Fruit fly (Drosophila melanogaster) whole organism, prepupa: ENCODE data around the gene CG2962.
A peak's percentile ranks its signal among the peaks of the same experiment; 100 is the strongest.

ENCODE experiments used
- CG10669 ChIP-seq: fragments of 200-800 bp; sonication (Bioruptor generic); optimal IDR thresholded peaks from 3 replicates; lab custom pipeline; 2018; ENCODE audit warnings: missing biosample characterization, mild to moderate bottlenecking, missing genetic modification characterization, moderate library complexity
- CG11294 ChIP-seq: fragments of 200-800 bp; sonication (Bioruptor generic); IDR thresholded peaks from 2 replicates; pipeline ENCODE4 v1.3.6; 2022; ENCODE audit warnings: missing biosample characterization, missing genetic modification characterization
- CG11762 ChIP-seq: fragments of 200-800 bp; sonication (Bioruptor generic); optimal IDR thresholded peaks from 3 replicates; lab custom pipeline; 2016; ENCODE audit warnings: missing biosample characterization, missing genetic modification characterization; ENCODE audit not compliant: insufficient read depth
- CG11902 ChIP-seq: fragments of 200-800 bp; sonication (Bioruptor generic); optimal IDR thresholded peaks from 3 replicates; lab custom pipeline; 2016; ENCODE audit warnings: missing biosample characterization, missing genetic modification characterization
- CG15336 ChIP-seq: fragments of 200-800 bp; sonication (Bioruptor generic); IDR thresholded peaks from 2 replicates; pipeline ENCODE4 v1.3.6; 2022; ENCODE audit warnings: missing biosample characterization, missing genetic modification characterization
- CG1621 ChIP-seq: fragments of 200-800 bp; sonication (Bioruptor generic); optimal IDR thresholded peaks from 3 replicates; lab custom pipeline; 2018; ENCODE audit warnings: missing biosample characterization, mild to moderate bottlenecking, missing genetic modification characterization
- CG3032 ChIP-seq: fragments of 200-800 bp; optimal IDR thresholded peaks from 2 replicates; lab custom pipeline; 2019; ENCODE audit warnings: missing biosample characterization, mild to moderate bottlenecking, missing genetic modification characterization, moderate library complexity
- CG32006 ChIP-seq: fragments of 200-800 bp; sonication (Bioruptor generic); optimal IDR thresholded peaks from 3 replicates; lab custom pipeline; 2017; ENCODE audit warnings: missing biosample characterization, mild to moderate bottlenecking, missing genetic modification characterization
- CG34406 ChIP-seq: fragments of 200-800 bp; sonication (Bioruptor generic); optimal IDR thresholded peaks from 3 replicates; lab custom pipeline; 2016; ENCODE audit warnings: missing biosample characterization, missing genetic modification characterization
- CG6163 ChIP-seq: fragments of 200-800 bp; sonication (Bioruptor generic); IDR thresholded peaks from 3 replicates; pipeline ENCODE4 v1.3.6; 2022; ENCODE audit warnings: missing biosample characterization, missing genetic modification characterization
- CG6276 ChIP-seq: fragments of 200-800 bp; sonication (Bioruptor generic); optimal IDR thresholded peaks from 2 replicates; lab custom pipeline; 2017; ENCODE audit warnings: missing biosample characterization, mild to moderate bottlenecking, missing genetic modification characterization
- CG6792 ChIP-seq: fragments of 200-800 bp; sonication (Bioruptor generic); optimal IDR thresholded peaks from 3 replicates; lab custom pipeline; 2016; ENCODE audit warnings: missing biosample characterization, missing genetic modification characterization
- CG6808 ChIP-seq: fragments of 200-800 bp; sonication (Bioruptor generic); optimal IDR thresholded peaks from 3 replicates; lab custom pipeline; 2017; ENCODE audit warnings: missing biosample characterization, missing genetic modification characterization, mild to moderate bottlenecking, moderate library complexity, missing genetic modification reagents
- CG6854 ChIP-seq: fragments of 200-800 bp; sonication (Bioruptor generic); optimal IDR thresholded peaks from 2 replicates; lab custom pipeline; 2017; ENCODE audit warnings: missing biosample characterization, mild to moderate bottlenecking, missing genetic modification characterization
- CG8119 ChIP-seq: fragments of 200-800 bp; sonication (Bioruptor generic); IDR thresholded peaks from 3 replicates; pipeline ENCODE4 v1.3.6; 2022; ENCODE audit warnings: missing biosample characterization, missing genetic modification characterization
- CG8319 ChIP-seq: fragments of 200-800 bp; sonication (Bioruptor generic); optimal IDR thresholded peaks from 3 replicates; lab custom pipeline; 2016; ENCODE audit warnings: missing biosample characterization, missing genetic modification characterization
- CG8632 ChIP-seq: fragments of 200-800 bp; sonication (Bioruptor generic); optimal IDR thresholded peaks from 3 replicates; lab custom pipeline; 2016; ENCODE audit warnings: missing biosample characterization, missing genetic modification characterization
- Eip75B ChIP-seq: fragments of 200-800 bp; sonication (Bioruptor generic); optimal IDR thresholded peaks from 3 replicates; lab custom pipeline; 2016; ENCODE audit warnings: missing biosample characterization, missing genetic modification characterization
- Eip78C ChIP-seq: fragments of 200-800 bp; sonication (Bioruptor generic); peaks from one replicate; lab custom pipeline; 2016; ENCODE audit warnings: missing biosample characterization, missing genetic modification characterization
- Eip93F ChIP-seq: fragments of 200-800 bp; sonication (Bioruptor generic); optimal IDR thresholded peaks from 2 replicates; lab custom pipeline; 2016; ENCODE audit warnings: missing biosample characterization, mild to moderate bottlenecking, missing genetic modification characterization
- Ets96B ChIP-seq: fragments of 200-800 bp; optimal IDR thresholded peaks from 2 replicates; lab custom pipeline; 2019; ENCODE audit warnings: missing biosample characterization, mild to moderate bottlenecking, missing genetic modification characterization, moderate library complexity
- Gug ChIP-seq: fragments of 200-800 bp; sonication (Bioruptor generic); IDR thresholded peaks from 2 replicates; pipeline ENCODE4 v1.3.6; 2022; ENCODE audit warnings: missing biosample characterization, missing genetic modification characterization
- Hr39 ChIP-seq: fragments of 200-800 bp; sonication (Bioruptor generic); optimal IDR thresholded peaks from 2 replicates; lab custom pipeline; 2016; ENCODE audit warnings: missing biosample characterization, missing genetic modification characterization
- Hr4 ChIP-seq: fragments of 200-800 bp; sonication (Bioruptor generic); optimal IDR thresholded peaks from 3 replicates; lab custom pipeline; 2016; ENCODE audit warnings: missing biosample characterization, missing genetic modification characterization
- Met ChIP-seq: fragments of 200-800 bp; sonication (Bioruptor generic); optimal IDR thresholded peaks from 3 replicates; lab custom pipeline; 2016; ENCODE audit warnings: missing biosample characterization, missing genetic modification characterization
- OdsH ChIP-seq: fragments of 200-800 bp; sonication (Bioruptor generic); optimal IDR thresholded peaks from 3 replicates; lab custom pipeline; 2016; ENCODE audit warnings: missing biosample characterization, missing genetic modification characterization
- Smox ChIP-seq: fragments of 200-800 bp; sonication (Bioruptor generic); optimal IDR thresholded peaks from 3 replicates; lab custom pipeline; 2016; ENCODE audit warnings: missing biosample characterization, missing genetic modification characterization
- Sox102F ChIP-seq: fragments of 200-800 bp; sonication (Bioruptor generic); optimal IDR thresholded peaks from 2 replicates; lab custom pipeline; 2016; ENCODE audit warnings: missing biosample characterization, mild to moderate bottlenecking, missing genetic modification characterization
- achi ChIP-seq: fragments of 200-800 bp; sonication (Bioruptor generic); optimal IDR thresholded peaks from 3 replicates; lab custom pipeline; 2016; ENCODE audit warnings: missing biosample characterization, missing genetic modification characterization
- acj6 ChIP-seq: fragments of 200-800 bp; sonication (Bioruptor generic); optimal IDR thresholded peaks from 3 replicates; lab custom pipeline; 2016; ENCODE audit warnings: missing biosample characterization, missing genetic modification characterization
- dac ChIP-seq: fragments of 200-800 bp; sonication (Bioruptor generic); optimal IDR thresholded peaks from 2 replicates; lab custom pipeline; 2017; ENCODE audit warnings: missing biosample characterization, mild to moderate bottlenecking, missing genetic modification characterization
- fd59A ChIP-seq: fragments of 200-800 bp; sonication (Bioruptor generic); optimal IDR thresholded peaks from 2 replicates; lab custom pipeline; 2017; ENCODE audit warnings: missing biosample characterization, mild to moderate bottlenecking, missing genetic modification characterization, missing genetic modification reagents
- fd85E ChIP-seq: fragments of 200-800 bp; sonication (Bioruptor generic); optimal IDR thresholded peaks from 3 replicates; lab custom pipeline; 2016; ENCODE audit warnings: missing biosample characterization, missing genetic modification characterization
- fkh ChIP-seq: fragments of 200-800 bp; sonication (Bioruptor generic); optimal IDR thresholded peaks from 3 replicates; lab custom pipeline; 2017; ENCODE audit warnings: missing biosample characterization, mild to moderate bottlenecking, missing genetic modification characterization, moderate library complexity
- pdm3 ChIP-seq: fragments of 200-800 bp; sonication (Bioruptor generic); optimal IDR thresholded peaks from 3 replicates; lab custom pipeline; 2016; ENCODE audit warnings: missing biosample characterization, missing genetic modification characterization
- salr ChIP-seq, 2 experiments: fragments of 200-800 bp; sonication (Bioruptor generic); optimal IDR thresholded peaks; 3 replicates each; lab custom pipeline; 2016 to 2018; ENCODE audit warnings: missing biosample characterization in 2 of 2, missing genetic modification characterization in 2 of 2, mild to moderate bottlenecking in 1 of 2

The CG2962 gene

DNA sequence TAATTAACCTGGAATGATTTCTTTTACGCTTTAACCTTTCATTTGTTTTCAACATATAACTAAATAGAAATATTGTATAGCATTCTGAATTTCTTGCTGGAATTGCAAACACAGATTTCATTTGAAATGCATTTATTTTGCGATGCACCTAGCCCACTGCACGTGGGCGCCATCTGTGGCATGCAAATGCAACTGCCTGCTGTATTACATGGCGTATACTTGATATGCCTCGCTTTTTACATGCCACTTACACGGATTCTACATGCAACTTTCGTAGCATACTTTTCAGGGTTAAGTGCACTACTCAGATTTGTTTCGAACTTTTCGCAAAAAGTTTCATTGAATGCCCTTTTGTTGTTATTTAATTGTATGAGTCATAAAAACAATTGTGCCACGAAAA, 36.3 kb upstream of the CG2962 start:
- TF ChIP-seq fd59A (GFP tag; lab: Kevin White, UChicago): no peak
- TF ChIP-seq acj6 (GFP tag; lab: Kevin White, UChicago): no peak
- no peak for TF ChIP-seq Hr39 (GFP tag; lab: Kevin White, UChicago)
- TF ChIP-seq CG3032 (tag; lab: Kevin White, UChicago): no peak
- TF ChIP-seq Eip93F: no peak
- no peak for TF ChIP-seq CG6792
- no peak for TF ChIP-seq CG8119 (GFP tag; lab: Robert Waterston, UW)
- TF ChIP-seq achi: no peak

DNA sequence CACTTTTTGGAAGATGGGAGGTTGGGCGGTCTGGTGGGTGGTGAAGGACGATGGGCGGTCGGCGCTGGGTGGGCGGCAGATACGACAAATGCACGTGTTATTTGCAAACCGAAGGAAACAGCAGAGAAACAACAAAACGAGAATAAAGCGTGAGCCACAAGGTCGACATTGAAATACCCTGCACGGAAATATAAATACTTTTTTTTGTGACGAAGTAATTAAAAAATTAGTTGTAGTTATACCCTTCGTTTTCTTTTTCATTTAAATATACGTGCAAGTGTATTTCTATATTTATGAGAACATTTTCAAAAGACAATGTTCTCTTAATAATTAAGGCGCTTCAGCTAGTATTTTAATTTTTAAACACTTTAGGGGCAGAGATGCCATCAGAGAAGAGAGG, 34.2 kb upstream of the CG2962 start:
- TF ChIP-seq fkh (GFP tag; lab: Kevin White, UChicago) (no peak), Sox102F (GFP tag; lab: Kevin White, UChicago) (no peak), CG1621 (tag; lab: Kevin White, UChicago) (no peak), CG8319 (no peak), CG11294 (GFP tag; lab: Robert Waterston, UW) (no peak), CG11902 (GFP tag; lab: Kevin White, UChicago) (no peak), Met (GFP tag; lab: Kevin White, UChicago) (no peak), CG32006 (GFP tag; lab: Kevin White, UChicago) (peak; percentile 34), CG8632 (GFP tag; lab: Kevin White, UChicago) (no peak), achi (no peak), fd85E (GFP tag; lab: Kevin White, UChicago) (no peak), CG6276 (no peak), Eip75B (GFP tag; lab: Kevin White, UChicago) (no peak), CG15336 (0 out of 2 replicates have a peak, but pooled peaks have one; percentile 7), fd59A (GFP tag; lab: Kevin White, UChicago) (no peak), CG6163 (GFP tag; lab: Robert Waterston, UW) (0 out of 3 replicates have a peak, but pooled peaks have one; percentile 28), CG3032 (tag; lab: Kevin White, UChicago) (no peak), Gug (no peak), Eip78C (GFP tag; lab: Kevin White, UChicago) (peak; percentile 44)

DNA sequence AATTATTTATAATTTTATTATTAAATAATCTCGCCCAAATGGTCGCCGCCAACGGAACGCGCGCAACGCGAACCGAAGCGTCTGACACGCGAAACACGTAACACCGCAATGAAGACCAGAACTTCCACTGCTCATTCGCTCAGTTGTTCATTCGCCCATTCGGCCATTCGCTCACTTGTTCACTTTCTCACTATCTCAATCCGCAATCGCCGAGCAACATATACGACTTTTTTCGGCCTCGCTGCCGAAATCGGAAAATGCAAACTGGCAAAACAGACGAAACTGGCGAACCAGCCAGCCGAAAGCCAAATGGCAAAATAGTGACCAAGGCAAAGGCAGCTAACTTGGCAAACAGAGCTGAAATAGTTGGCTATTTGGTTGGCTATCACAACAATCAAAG, 33.6 kb upstream of the CG2962 start:
- no peak for TF ChIP-seq Eip78C (GFP tag; lab: Kevin White, UChicago)
- no peak for TF ChIP-seq dac (GFP tag; lab: Kevin White, UChicago)
- TF ChIP-seq CG34406: no peak
- no peak for TF ChIP-seq Smox
- TF ChIP-seq achi: no peak
- no peak for TF ChIP-seq fd59A (GFP tag; lab: Kevin White, UChicago)
- no peak for TF ChIP-seq pdm3 (GFP tag; lab: Kevin White, UChicago)
- no peak for TF ChIP-seq Hr4 (GFP tag; lab: Kevin White, UChicago)
- TF ChIP-seq CG6854 (GFP tag; lab: Kevin White, UChicago): no peak
- TF ChIP-seq salr (GFP tag; optimal IDR thresholded peaks at IDR 0.05; lab: Kevin White, UChicago): no peak
- no peak for TF ChIP-seq CG10669 (GFP tag; lab: Kevin White, UChicago)
- TF ChIP-seq OdsH (GFP tag; lab: Kevin White, UChicago): no peak
- no peak for TF ChIP-seq Met (GFP tag; lab: Kevin White, UChicago)
- no peak for TF ChIP-seq CG15336
- no peak for TF ChIP-seq CG3032 (tag; lab: Kevin White, UChicago)
- TF ChIP-seq CG6808: no peak

DNA sequence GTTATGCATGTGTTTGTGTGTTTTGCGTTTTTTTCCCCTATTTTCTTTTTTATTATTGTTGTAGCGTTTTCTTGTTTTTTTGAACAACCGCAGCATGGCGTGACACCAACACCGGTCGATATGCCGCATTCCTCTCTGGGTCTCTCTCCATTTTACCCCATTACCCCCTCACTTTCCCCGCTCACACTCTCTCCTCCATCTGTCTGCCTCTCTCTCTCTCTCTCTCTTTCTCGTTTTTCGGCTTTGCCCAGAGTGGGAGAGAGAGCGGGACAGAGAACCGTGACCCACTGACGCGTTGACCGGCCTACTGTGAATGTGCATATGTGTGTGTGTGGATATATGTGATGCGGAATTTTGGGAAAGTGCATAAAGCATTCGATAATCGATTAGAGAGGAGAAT, 30.9 kb upstream of the CG2962 start:
- TF ChIP-seq pdm3 (GFP tag; lab: Kevin White, UChicago): no peak
- no peak for TF ChIP-seq CG6808
- peak; percentile 24 for TF ChIP-seq CG6276
- TF ChIP-seq fd85E (GFP tag; lab: Kevin White, UChicago): no peak
- TF ChIP-seq Ets96B (tag; lab: Kevin White, UChicago): no peak
- no peak for TF ChIP-seq fd59A (GFP tag; lab: Kevin White, UChicago)
- no peak for TF ChIP-seq Smox
- TF ChIP-seq CG11762 (GFP tag; lab: Kevin White, UChicago): no peak
- peak; percentile 33 for TF ChIP-seq Eip78C (GFP tag; lab: Kevin White, UChicago)
- TF ChIP-seq Sox102F (GFP tag; lab: Kevin White, UChicago): no peak
- TF ChIP-seq Eip75B (GFP tag; lab: Kevin White, UChicago): no peak
- no peak for TF ChIP-seq salr (GFP tag; optimal IDR thresholded peaks at IDR 0.05; lab: Kevin White, UChicago)
